Worm (Caenorhabditis elegans) whole organism, late embryonic: Measurements from ENCODE around the gene F40G9.17.

Experiments
- ceh-22 ChIP-seq: sonication (generic microtip); optimal IDR thresholded peaks from 2 replicates; lab custom pipeline; 2017; ENCODE audit warnings: missing biosample characterization, missing genetic modification characterization
- ceh-9 ChIP-seq: sonication (generic microtip); optimal IDR thresholded peaks from 2 replicates; lab custom pipeline; 2016; ENCODE audit warnings: mild to moderate bottlenecking, missing genetic modification characterization, inconsistent platforms, missing compliant biosample characterization
- ets-4 ChIP-seq: sonication (generic microtip); optimal IDR thresholded peaks from 2 replicates; lab custom pipeline; 2016; ENCODE audit warnings: missing genetic modification characterization, missing compliant biosample characterization
- eyg-1 ChIP-seq: sonication (generic microtip); optimal IDR thresholded peaks from 2 replicates; lab custom pipeline; 2016; ENCODE audit warnings: missing genotype, missing genetic modification characterization, missing compliant biosample characterization
- nhr-11 ChIP-seq: fragments of 150-350 bp; optimal IDR thresholded peaks from 2 replicates; lab custom pipeline; 2014; ENCODE audit warnings: missing biosample characterization, missing genetic modification characterization
- pag-3 ChIP-seq: sonication (generic microtip); optimal IDR thresholded peaks from 2 replicates; lab custom pipeline; 2016; ENCODE audit warnings: missing compliant biosample characterization, missing genetic modification characterization, borderline replicate concordance
- sox-4 ChIP-seq: sonication (generic microtip); optimal IDR thresholded peaks from 2 replicates; lab custom pipeline; 2017; ENCODE audit warnings: mild to moderate bottlenecking, missing genetic modification characterization, inconsistent platforms, missing compliant biosample characterization

- TF ChIP-seq sox-4 (tag; lab: Kevin White, UChicago) = no peak
- no peak for TF ChIP-seq eyg-1 (tag; lab: Kevin White, UChicago)
- TF ChIP-seq ceh-9 = no peak
- no peak for TF ChIP-seq pag-3 (tag; lab: Kevin White, UChicago)
- TF ChIP-seq ceh-22 = no peak
- TF ChIP-seq nhr-11 = no peak
- TF ChIP-seq ets-4 (tag; lab: Kevin White, UChicago) = no peak
These were observed 20.8 kb upstream of the F40G9.17 start, which contains the start of gene F40G9.19 for ce11 chrIII:173501-173900.
